Worm (Caenorhabditis elegans): ENCODE results near the gene Y69E1A.1.
A peak's percentile ranks its signal among the peaks of the same experiment; 100 is the strongest.

The Y69E1A.1 gene

ce11 chrIV:10918877-10919560, 29.7 kb downstream of the Y69E1A.1 start (continued):
- TF ChIP-seq him-1 (tag; optimal IDR thresholded peaks at IDR 0.05), result peak; percentile 19
- TF ChIP-seq nhr-120 (GFP tag; IDR thresholded peaks at IDR 0.05), result no peak
- TF ChIP-seq cebp-1 (GFP tag; IDR thresholded peaks at IDR 0.05), result no peak
- TF ChIP-seq cebp-1 (tag; optimal IDR thresholded peaks at IDR 0.05), result peak; percentile 78
- TF ChIP-seq lin-54 (GFP tag; optimal IDR thresholded peaks at IDR 0.05), result peak; percentile 46
- TF ChIP-seq K12H6.12 (tag; optimal IDR thresholded peaks at IDR 0.05), result peak; percentile 77
- TF ChIP-seq somi-1 (GFP tag; optimal IDR thresholded peaks at IDR 0.05), result peak; percentile 38
- TF ChIP-seq dpff-1 (tag; optimal IDR thresholded peaks at IDR 0.05), result no peak
- peak; percentile 89 for TF ChIP-seq attf-5 (GFP tag; optimal IDR thresholded peaks at IDR 0.05)
- TF ChIP-seq B0336.3 (GFP tag; IDR thresholded peaks at IDR 0.05), result peak; percentile 74
- TF ChIP-seq xnd-1 (tag; optimal IDR thresholded peaks at IDR 0.05), result peak; percentile 70
- TF ChIP-seq ztf-18 (tag; optimal IDR thresholded peaks at IDR 0.05), result peak; percentile 64
- no peak for TF ChIP-seq ztf-6 (GFP tag; IDR thresholded peaks at IDR 0.05)
- peak; percentile 96 for TF ChIP-seq madf-6 (GFP tag; IDR thresholded peaks at IDR 0.05)
- no peak for TF ChIP-seq egrh-3 (GFP tag; IDR thresholded peaks at IDR 0.05)
- peak; percentile 24 for TF ChIP-seq gei-17 (GFP tag; optimal IDR thresholded peaks at IDR 0.05)
- 0 out of 2 replicates have a peak, but pooled peaks have one; percentile 32 for TF ChIP-seq pbrm-1 (GFP tag; IDR thresholded peaks at IDR 0.05)
- peak in 1 of 3 experiments; percentile 28 for TF ChIP-seq lin-35 (GFP tag; optimal IDR thresholded peaks at IDR 0.05)
- peak; percentile 14; the same call in 1 of the 2 replicates for TF ChIP-seq D2030.7 (GFP tag; IDR thresholded peaks at IDR 0.05)
- no peak for TF ChIP-seq snpc-4 (GFP tag; optimal IDR thresholded peaks at IDR 0.05)
- peak in 3 of 4 experiments; percentile 29 to 65 (median 39) for TF ChIP-seq snpc-4 (tag; optimal IDR thresholded peaks at IDR 0.05)
- no peak for TF ChIP-seq die-1 (tag; optimal IDR thresholded peaks at IDR 0.05)
- no peak for TF ChIP-seq C17E4.6 (GFP tag; IDR thresholded peaks at IDR 0.05)
- no peak for TF ChIP-seq nhr-179 (tag; optimal IDR thresholded peaks at IDR 0.05)
- TF ChIP-seq zfh-2 (GFP tag; conservative IDR thresholded peaks at IDR 0.05), result peak; percentile 85
- no peak for TF ChIP-seq F39B2.1 (GFP tag; IDR thresholded peaks at IDR 0.05)
- TF ChIP-seq lsl-1 (GFP tag; optimal IDR thresholded peaks at IDR 0.05), result peak; percentile 93
- TF ChIP-seq F49E8.2 (tag; optimal IDR thresholded peaks at IDR 0.05; ENCODE audit: insufficient read depth), result no peak
- TF ChIP-seq lin-40 (tag; optimal IDR thresholded peaks at IDR 0.05), result peak; percentile 75

- TF ChIP-seq somi-1 (GFP tag; optimal IDR thresholded peaks at IDR 0.05) (no peak), C06A6.2 (GFP tag; conservative IDR thresholded peaks at IDR 0.05) (no peak), ztf-25 (GFP tag; IDR thresholded peaks at IDR 0.05) (no peak), K11D2.4 (GFP tag; IDR thresholded peaks at IDR 0.05) (no peak), repo-1 (tag; optimal IDR thresholded peaks at IDR 0.05) (no peak), ekl-4 (GFP tag; IDR thresholded peaks at IDR 0.05) (no peak)
Observed at ce11 chrIV:10916134-10916533, 32.6 kb downstream of the Y69E1A.1 start.

- TF ChIP-seq ama-1 (optimal IDR thresholded peaks at IDR 0.05), result no peak
- no peak for TF ChIP-seq ama-1 (GFP tag; optimal IDR thresholded peaks at IDR 0.05)
- TF ChIP-seq Y53F4B.3 (GFP tag; IDR thresholded peaks at IDR 0.05), result no peak
- TF ChIP-seq hlh-12 (tag; optimal IDR thresholded peaks at IDR 0.05), result no peak
- no peak for TF ChIP-seq T26A5.8 (tag; optimal IDR thresholded peaks at IDR 0.05)
- no peak for TF ChIP-seq dox-1 (GFP tag; IDR thresholded peaks at IDR 0.05)
- peak; percentile 4 for TF ChIP-seq nhr-80 (tag; optimal IDR thresholded peaks at IDR 0.05)
- TF ChIP-seq ceh-79 (tag; optimal IDR thresholded peaks at IDR 0.05), result no peak
Observed at ce11 chrIV:10915388-10915787, 33.3 kb downstream of the Y69E1A.1 start, which contains the start of gene ZK593.3. ZK593.3 (plus strand) TSS chrIV:10915688.

Measured in whole organism, young adult.